Worm (Caenorhabditis elegans) whole organism, early embryonic: ENCODE measurements around the gene F07G11.2.

Source experiments
- ceh-13 ChIP-seq: fragments of 200-800 bp; sonication (Bioruptor generic); optimal IDR thresholded peaks from 2 replicates; lab custom pipeline; 2018; ENCODE audit warnings: mild to moderate bottlenecking, missing genetic modification characterization, missing compliant biosample characterization
- tbx-11 ChIP-seq: fragments of 200-800 bp; sonication (Bioruptor generic); IDR thresholded peaks from 2 replicates; pipeline ENCODE4 v1.3.6; 2022; ENCODE audit warnings: missing genetic modification characterization, missing compliant biosample characterization
- tra-4 ChIP-seq: sonication (generic microtip); optimal IDR thresholded peaks from 2 replicates; lab custom pipeline; 2017; ENCODE audit warnings: missing genetic modification characterization, missing compliant biosample characterization

DNA sequence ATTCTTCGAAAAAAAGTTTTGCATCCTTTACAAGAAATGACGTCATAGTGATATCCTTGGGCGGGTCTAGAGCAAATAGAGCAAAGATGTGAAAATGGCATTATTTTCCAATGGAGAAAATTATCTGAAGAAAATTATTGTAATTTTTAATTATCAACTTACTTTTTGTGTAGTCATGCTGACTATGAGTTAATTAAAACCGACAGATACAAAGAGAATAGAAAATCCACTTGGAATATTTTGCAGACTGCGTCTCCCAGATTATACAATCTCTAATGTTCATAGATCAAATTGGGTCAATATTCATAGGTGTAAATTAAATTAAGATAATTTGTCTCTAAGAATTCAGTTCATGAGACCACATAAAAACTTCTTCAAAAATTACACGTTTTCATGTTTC is 44.9 kb downstream of the F07G11.2 start, which contains the start of gene nhr-149:
- TF ChIP-seq tra-4 (tag; lab: Kevin White, UChicago) (no peak), ceh-13 (no peak), tbx-11 (GFP tag; lab: Robert Waterston, UW) (no peak)
